Worm (Caenorhabditis elegans) whole organism, mixed stage, embryonic: ENCODE data around the gene nhr-157.

Experiments
- ceh-43 ChIP-seq: fragments of 200-800 bp; sonication (Bioruptor generic); optimal IDR thresholded peaks from 2 replicates; lab custom pipeline; 2018; ENCODE audit warnings: mild to moderate bottlenecking, missing genetic modification characterization, moderate library complexity, missing compliant biosample characterization
- ces-1 ChIP-seq: fragments of 150-350 bp; optimal IDR thresholded peaks from 2 replicates; lab custom pipeline; 2014; ENCODE audit warnings: missing biosample characterization, missing genetic modification reagents, missing genetic modification characterization
- elt-3 ChIP-seq: fragments of 150-350 bp; optimal IDR thresholded peaks from 2 replicates; lab custom pipeline; 2014; ENCODE audit warnings: missing biosample characterization, missing genetic modification characterization
- lin-13 ChIP-seq: fragments of 150-350 bp; optimal IDR thresholded peaks from 2 replicates; lab custom pipeline; 2014; ENCODE audit warnings: missing biosample characterization, missing genetic modification characterization
- nhr-12 ChIP-seq: fragments of 150-350 bp; optimal IDR thresholded peaks from 2 replicates; lab custom pipeline; 2014; ENCODE audit warnings: missing biosample characterization, missing genetic modification characterization
- nhr-28 ChIP-seq: fragments of 150-350 bp; optimal IDR thresholded peaks from 2 replicates; lab custom pipeline; 2014; ENCODE audit warnings: missing biosample characterization, missing genetic modification characterization
- snpc-4 ChIP-seq: fragments of 150-350 bp; optimal IDR thresholded peaks from 2 replicates; lab custom pipeline; 2014; ENCODE audit warnings: missing biosample characterization, missing genetic modification characterization
- sptf-1 ChIP-seq: sonication (generic microtip); optimal IDR thresholded peaks from 2 replicates; lab custom pipeline; 2017; ENCODE audit warnings: mild to moderate bottlenecking, missing genetic modification characterization, moderate library complexity, missing compliant biosample characterization
- tbx-8 ChIP-seq: fragments of 200-800 bp; sonication (Bioruptor generic); optimal IDR thresholded peaks from 2 replicates; lab custom pipeline; 2018; ENCODE audit warnings: mild to moderate bottlenecking, missing genetic modification characterization, moderate library complexity, missing compliant biosample characterization
- unc-62 ChIP-seq: fragments of 150-350 bp; optimal IDR thresholded peaks from 2 replicates; lab custom pipeline; 2014; ENCODE audit warnings: missing biosample characterization, missing genetic modification reagents, missing genetic modification characterization

DNA sequence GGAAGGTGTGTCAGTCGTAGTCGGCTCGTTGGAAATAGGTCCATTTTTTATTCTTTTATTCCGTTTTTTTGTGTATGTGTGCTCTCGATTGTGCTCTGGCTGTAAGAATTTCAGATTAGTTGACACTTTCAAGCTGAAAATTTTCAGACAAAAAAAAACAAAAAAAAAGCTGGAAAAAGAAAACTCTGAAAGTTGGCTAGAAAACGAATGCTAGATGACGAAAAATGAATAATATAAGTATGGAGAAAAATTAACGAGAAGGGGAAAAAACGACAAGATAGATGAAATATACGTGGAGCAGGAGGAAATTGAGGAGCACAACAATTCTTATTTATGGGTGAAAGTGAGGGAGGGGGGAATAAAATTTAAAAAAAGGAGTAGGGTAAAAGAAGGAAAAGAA lies 37.2 kb downstream of the nhr-157 start, which contains the start of gene H10D18.5:
- TF ChIP-seq snpc-4 (tag; lab: Kevin White, UChicago) (no peak), sptf-1 (tag; lab: Kevin White, UChicago) (no peak), lin-13 (tag; lab: Kevin White, UChicago) (no peak), elt-3 (no peak), tbx-8 (GFP tag; lab: Kevin White, UChicago) (no peak), unc-62 (GFP tag; lab: Kevin White, UChicago) (no peak), nhr-28 (tag; lab: Kevin White, UChicago) (no peak), ceh-43 (GFP tag; lab: Kevin White, UChicago) (no peak), ces-1 (GFP tag; lab: Kevin White, UChicago) (no peak), nhr-12 (tag; lab: Kevin White, UChicago) (no peak)
